Worm (Caenorhabditis elegans) whole organism, L1 larva: ENCODE results near the gene F08B12.4.

Source experiments
- C34B4.2 ChIP-seq: sonication (generic microtip); optimal IDR thresholded peaks from 2 replicates; lab custom pipeline; 2017; ENCODE audit warnings: mild to moderate bottlenecking, missing genetic modification characterization, missing compliant biosample characterization
- aha-1 ChIP-seq: fragments of 150-350 bp; optimal IDR thresholded peaks from 2 replicates; lab custom pipeline; 2014; ENCODE audit warnings: missing biosample characterization, missing genetic modification characterization
- ama-1 ChIP-seq: fragments of 150-350 bp; optimal IDR thresholded peaks from 2 replicates; lab custom pipeline; 2014
- ceh-82 ChIP-seq, 3 experiments: fragments of 150-350 bp in 1 of 3; sonication (generic microtip) in 2 of 3; optimal IDR thresholded peaks; 2 replicates each; lab custom pipeline; 2014 to 2017; ENCODE audit warnings: missing biosample characterization in 3 of 3, missing genetic modification characterization in 3 of 3
- ceh-88 ChIP-seq: fragments of 200-800 bp; sonication (Bioruptor generic); IDR thresholded peaks from 2 replicates; pipeline ENCODE4 v1.3.6; 2022; ENCODE audit warnings: missing genetic modification characterization, missing compliant biosample characterization
- egl-27 ChIP-seq, 2 experiments: fragments of 150-350 bp in 1 of 2; sonication (generic microtip); optimal IDR thresholded peaks; 3 replicates each; lab custom pipeline; 2017 to 2018; ENCODE audit warnings: missing biosample characterization in 2 of 2, missing genetic modification characterization in 2 of 2, missing genetic modification reagents in 2 of 2
- jun-1 ChIP-seq: fragments of 150-350 bp; optimal IDR thresholded peaks from 2 replicates; lab custom pipeline; 2014; ENCODE audit warnings: missing biosample characterization, missing genetic modification reagents, missing genetic modification characterization
- lin-39 ChIP-seq: fragments of 150-350 bp; optimal IDR thresholded peaks from 2 replicates; lab custom pipeline; 2014; ENCODE audit warnings: missing biosample characterization, missing genetic modification reagents, missing genetic modification characterization
- lir-3 ChIP-seq: sonication (generic microtip); optimal IDR thresholded peaks from 2 replicates; lab custom pipeline; 2016; ENCODE audit warnings: mild to moderate bottlenecking, missing genetic modification characterization, moderate library complexity, missing compliant biosample characterization; ENCODE audit not compliant: poor library complexity
- snpc-4 ChIP-seq: fragments of 150-350 bp; optimal IDR thresholded peaks from 2 replicates; lab custom pipeline; 2014; ENCODE audit warnings: missing biosample characterization, missing genetic modification characterization
- ztf-11 ChIP-seq, 2 experiments: sonication (generic microtip); optimal IDR thresholded peaks; 2 replicates each; lab custom pipeline; 2016 to 2017; ENCODE audit warnings: missing genetic modification characterization in 2 of 2, missing biosample characterization in 1 of 2, missing compliant biosample characterization in 1 of 2
- ztf-4 ChIP-seq: fragments of 150-350 bp; optimal IDR thresholded peaks from 2 replicates; lab custom pipeline; 2014; ENCODE audit warnings: missing biosample characterization, missing genetic modification characterization

DNA sequence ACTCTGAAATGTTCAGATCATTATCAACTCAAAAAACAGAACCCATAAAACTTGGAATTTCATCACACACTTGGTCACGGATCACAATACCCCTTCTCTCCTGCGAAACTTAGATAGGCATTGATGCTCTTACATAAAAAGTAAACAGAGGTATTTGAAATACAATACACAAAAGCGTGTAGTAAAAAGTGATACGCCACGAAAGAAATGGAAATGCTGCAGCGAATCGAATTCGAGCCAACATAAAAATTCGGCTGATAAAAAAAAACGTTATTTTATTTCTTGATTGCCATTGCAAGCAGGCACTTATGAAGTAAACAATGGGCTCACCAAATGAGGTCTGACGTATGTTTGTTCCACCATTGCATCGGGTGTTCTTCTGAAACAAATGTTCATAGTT lies 19.1 kb upstream of the F08B12.4 start:
- TF ChIP-seq ceh-82 (tag; optimal IDR thresholded peaks at IDR 0.05; lab: Kevin White, UChicago) (no peak), snpc-4 (tag; lab: Kevin White, UChicago) (no peak), lin-39 (tag; lab: Kevin White, UChicago) (no peak), aha-1 (tag; lab: Kevin White, UChicago) (no peak), C34B4.2 (tag; lab: Kevin White, UChicago) (no peak), ztf-11 (tag; optimal IDR thresholded peaks at IDR 0.05; lab: Kevin White, UChicago) (no peak), ama-1 (lab: Kevin White, UChicago) (no peak), lir-3 (no peak), egl-27 (tag; optimal IDR thresholded peaks at IDR 0.05; lab: Kevin White, UChicago) (no peak), ztf-4 (tag; lab: Kevin White, UChicago) (no peak), ceh-88 (GFP tag; lab: Robert Waterston, UW) (no peak), jun-1 (tag; lab: Kevin White, UChicago) (no peak)
